Fruit fly (Drosophila melanogaster): ENCODE measurements around the gene CG10681.
A peak's percentile ranks its signal among the peaks of the same experiment; 100 is the strongest.

Gene CG10681

DNA sequence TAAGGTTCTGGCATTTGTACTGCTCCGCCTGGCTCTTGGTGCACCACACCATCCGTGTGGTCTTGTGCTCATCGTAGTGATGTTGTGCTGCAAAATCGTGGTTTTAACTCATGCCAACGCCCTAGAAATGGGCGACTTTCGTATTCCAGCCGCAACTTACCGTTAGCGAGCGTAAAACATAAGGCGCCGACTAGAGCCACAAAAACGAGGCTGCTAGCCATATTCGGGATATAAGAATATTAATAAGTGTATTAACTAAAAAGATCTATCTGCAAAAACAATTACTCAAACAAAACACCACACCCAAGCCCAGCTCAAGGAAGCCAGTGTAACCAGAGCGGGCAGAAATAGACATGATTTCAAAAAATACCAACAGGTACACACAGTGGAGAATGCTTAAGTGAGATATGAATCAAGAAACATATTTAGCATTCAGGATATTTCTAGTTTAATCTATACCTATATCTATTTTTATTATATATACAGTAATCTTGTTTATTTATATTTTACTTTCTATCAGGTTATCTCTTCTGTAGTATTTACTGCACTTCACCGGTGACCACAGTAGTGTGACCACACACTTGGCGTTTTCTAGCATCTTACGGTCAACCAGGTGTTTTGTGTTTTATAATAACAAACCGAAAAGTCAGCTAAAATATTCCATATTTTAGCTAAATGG, 32.2 kb downstream of the CG10681 start, which contains the start of the genes Tsf2 and CG34242 (continued):
- TF ChIP-seq CG9437 (GFP tag; optimal IDR thresholded peaks at IDR 0.05), result peak; percentile 34
- no peak for TF ChIP-seq her (GFP tag; optimal IDR thresholded peaks at IDR 0.05)
- peak; percentile 39 for TF ChIP-seq MTF-1 (GFP tag; optimal IDR thresholded peaks at IDR 0.05; ENCODE audit: borderline replicate concordance)
- TF ChIP-seq CG15479 (GFP tag; optimal IDR thresholded peaks at IDR 0.05), result no peak
- no peak for TF ChIP-seq CG6854 (GFP tag; optimal IDR thresholded peaks at IDR 0.05)
- TF ChIP-seq bbx (GFP tag; IDR thresholded peaks at IDR 0.05; ENCODE audit: partially characterized antibody), result no peak
- no peak for TF ChIP-seq tap (tag; optimal IDR thresholded peaks at IDR 0.05)
- TF ChIP-seq CHES-1-like (GFP tag; optimal IDR thresholded peaks at IDR 0.05), result no peak
- peak; percentile 18 for TF ChIP-seq CG18764 (GFP tag; optimal IDR thresholded peaks at IDR 0.05)
- TF ChIP-seq CG8944 (GFP tag; optimal IDR thresholded peaks at IDR 0.05), result no peak
- TF ChIP-seq pan (optimal IDR thresholded peaks at IDR 0.05), result no peak
- TF ChIP-seq pan (GFP tag; optimal IDR thresholded peaks at IDR 0.05 in 1 of 2, IDR thresholded peaks at IDR 0.05 in 1 of 2), result peak in 1 of 2 experiments; percentile 96
- TF ChIP-seq sob (GFP tag; IDR thresholded peaks at IDR 0.05), result peak; percentile 94
- TF ChIP-seq ind (GFP tag; optimal IDR thresholded peaks at IDR 0.05), result peak; percentile 91
- no peak for TF ChIP-seq Vsx1 (GFP tag; optimal IDR thresholded peaks at IDR 0.05)
- TF ChIP-seq CG6791 (GFP tag; IDR thresholded peaks at IDR 0.05; ENCODE audit: partially characterized antibody), result no peak
- peak; percentile 47 for TF ChIP-seq kah (GFP tag; optimal IDR thresholded peaks at IDR 0.05)
- no peak for TF ChIP-seq gcm2 (GFP tag; optimal IDR thresholded peaks at IDR 0.05)
- peak; percentile 86 for TF ChIP-seq lab (GFP tag; optimal IDR thresholded peaks at IDR 0.05)
- TF ChIP-seq crc (GFP tag; optimal IDR thresholded peaks at IDR 0.05), result no peak
- no peak for TF ChIP-seq CG16815 (GFP tag; optimal IDR thresholded peaks at IDR 0.05)
- peak; percentile 92 for TF ChIP-seq Atf6 (GFP tag; IDR thresholded peaks at IDR 0.05)
- TF ChIP-seq Optix (GFP tag; IDR thresholded peaks at IDR 0.05), result peak; percentile 74
- TF ChIP-seq amos (GFP tag; IDR thresholded peaks at IDR 0.05; ENCODE audit: partially characterized antibody), result no peak
- TF ChIP-seq Ravus (GFP tag; IDR thresholded peaks at IDR 0.05), result peak; percentile 50; the same call in 1 of the 2 replicates
- TF ChIP-seq CG11695 (GFP tag; IDR thresholded peaks at IDR 0.05), result peak; percentile 89
- no peak for TF ChIP-seq Side (GFP tag; optimal IDR thresholded peaks at IDR 0.05)
- TF ChIP-seq gem (tag; optimal IDR thresholded peaks at IDR 0.05), result peak; percentile 81
- TF ChIP-seq CG4360 (GFP tag; IDR thresholded peaks at IDR 0.05), result peak; percentile 63
- TF ChIP-seq onecut (GFP tag; IDR thresholded peaks at IDR 0.05), result peak; percentile 50; the same call in 1 of the 2 replicates
- TF ChIP-seq Adf1 (GFP tag; IDR thresholded peaks at IDR 0.05), result no peak
- TF ChIP-seq sqz (GFP tag; optimal IDR thresholded peaks at IDR 0.05), result no peak
- no peak for TF ChIP-seq ems (GFP tag; optimal IDR thresholded peaks at IDR 0.05)
- no peak for TF ChIP-seq Hey (tag; optimal IDR thresholded peaks at IDR 0.05)
- TF ChIP-seq CG12219 (GFP tag; optimal IDR thresholded peaks at IDR 0.05), result no peak
- no peak for TF ChIP-seq chif (GFP tag; optimal IDR thresholded peaks at IDR 0.05)
- TF ChIP-seq CG11456 (GFP tag; IDR thresholded peaks at IDR 0.05), result peak; percentile 94
- peak; percentile 69 for TF ChIP-seq CG4424 (GFP tag; optimal IDR thresholded peaks at IDR 0.05)
- TF ChIP-seq MESR4 (GFP tag; optimal IDR thresholded peaks at IDR 0.05), result peak; percentile 52
- peak; percentile 99 for TF ChIP-seq Ptx1 (GFP tag; IDR thresholded peaks at IDR 0.05)
- TF ChIP-seq CG3407 (GFP tag; optimal IDR thresholded peaks at IDR 0.05), result peak; percentile 11
- no peak for TF ChIP-seq Deaf1 (tag; optimal IDR thresholded peaks at IDR 0.05)
- TF ChIP-seq CG12071 (GFP tag; optimal IDR thresholded peaks at IDR 0.05), result no peak
- TF ChIP-seq sens-2 (GFP tag; IDR thresholded peaks at IDR 0.05), result peak; percentile 78; the same call in 1 of the 2 replicates
- peak; percentile 78 for TF ChIP-seq bowl (GFP tag; IDR thresholded peaks at IDR 0.05)
- 0 out of 2 replicates have a peak, but pooled peaks have one; percentile 12 for TF ChIP-seq CG1024 (GFP tag; IDR thresholded peaks at IDR 0.05)
- TF ChIP-seq NfI (GFP tag; optimal IDR thresholded peaks at IDR 0.05), result no peak
- TF ChIP-seq ftz-f1 (GFP tag; optimal IDR thresholded peaks at IDR 0.05), result no peak
- peak; percentile 58; the same call in 1 of the 2 replicates for TF ChIP-seq sim (GFP tag; IDR thresholded peaks at IDR 0.05)
- no peak for TF ChIP-seq CG32767 (GFP tag; IDR thresholded peaks at IDR 0.05)
